Fruit fly (Drosophila melanogaster) whole organism, embryonic: Measurements from ENCODE around the gene Bcat.

Experiments
- Abd-B ChIP-seq: fragments of 200-800 bp; sonication (Bioruptor generic); optimal IDR thresholded peaks from 2 replicates; lab custom pipeline; 2018; ENCODE audit warnings: missing biosample characterization, mild to moderate bottlenecking, missing genetic modification characterization, moderate library complexity
- Asciz ChIP-seq: fragments of 200-800 bp; sonication (Bioruptor generic); optimal IDR thresholded peaks from 2 replicates; lab custom pipeline; 2017; ENCODE audit warnings: missing biosample characterization, mild to moderate bottlenecking, missing genetic modification characterization, missing genetic modification reagents
- BtbVII ChIP-seq: fragments of 200-800 bp; sonication (Bioruptor generic); optimal IDR thresholded peaks from 3 replicates; lab custom pipeline; 2017; ENCODE audit warnings: missing biosample characterization, mild to moderate bottlenecking, missing genetic modification characterization
- CG10209 ChIP-seq: fragments of 200-800 bp; sonication (Bioruptor generic); optimal IDR thresholded peaks from 3 replicates; lab custom pipeline; 2017; ENCODE audit warnings: missing biosample characterization, mild to moderate bottlenecking, missing genetic modification characterization, missing genetic modification reagents
- CG10959 ChIP-seq: fragments of 200-800 bp; sonication (Bioruptor generic); IDR thresholded peaks from 2 replicates; pipeline ENCODE4 v1.3.6; 2022; ENCODE audit warnings: missing biosample characterization, missing genetic modification characterization
- CG1233 ChIP-seq: fragments of 200-800 bp; sonication (Bioruptor generic); optimal IDR thresholded peaks from 4 replicates; lab custom pipeline; 2018; ENCODE audit warnings: missing biosample characterization, mild to moderate bottlenecking, missing genetic modification characterization
- CG13424 ChIP-seq: fragments of 200-800 bp; sonication (Bioruptor generic); optimal IDR thresholded peaks from 2 replicates; lab custom pipeline; 2019; ENCODE audit warnings: missing biosample characterization, mild to moderate bottlenecking, missing genetic modification characterization, moderate library complexity
- CG14860 ChIP-seq: fragments of 200-800 bp; sonication (Bioruptor generic); IDR thresholded peaks from 3 replicates; pipeline ENCODE4 v1.3.6; 2022; ENCODE audit warnings: missing biosample characterization, missing genetic modification characterization; ENCODE audit not compliant: partially characterized antibody
- CG15011 ChIP-seq: fragments of 200-800 bp; sonication (Bioruptor generic); optimal IDR thresholded peaks from 3 replicates; lab custom pipeline; 2018; ENCODE audit warnings: missing biosample characterization, mild to moderate bottlenecking, missing genetic modification characterization
- CG16863 ChIP-seq: fragments of 200-800 bp; sonication (Bioruptor generic); optimal IDR thresholded peaks from 3 replicates; lab custom pipeline; 2016; ENCODE audit warnings: missing biosample characterization, missing genetic modification characterization
- CG18262 ChIP-seq: fragments of 200-800 bp; optimal IDR thresholded peaks from 3 replicates; lab custom pipeline; 2019; ENCODE audit warnings: missing biosample characterization, mild to moderate bottlenecking, missing genetic modification characterization, moderate library complexity
- CG18599 ChIP-seq: fragments of 200-800 bp; sonication (Bioruptor generic); optimal IDR thresholded peaks from 3 replicates; lab custom pipeline; 2017; ENCODE audit warnings: missing biosample characterization, missing genetic modification characterization, mild to moderate bottlenecking, moderate library complexity, missing genetic modification reagents
- CG2116 ChIP-seq: fragments of 200-800 bp; sonication (Bioruptor generic); optimal IDR thresholded peaks from 3 replicates; lab custom pipeline; 2018; ENCODE audit warnings: missing biosample characterization, mild to moderate bottlenecking, missing genetic modification characterization
- CG3065 ChIP-seq: fragments of 200-800 bp; sonication (Bioruptor generic); optimal IDR thresholded peaks from 2 replicates; lab custom pipeline; 2016; ENCODE audit warnings: missing biosample characterization, missing genetic modification characterization
- CG3281 ChIP-seq: fragments of 200-800 bp; sonication (Bioruptor generic); optimal IDR thresholded peaks from 3 replicates; lab custom pipeline; 2017; ENCODE audit warnings: missing biosample characterization, mild to moderate bottlenecking, missing genetic modification characterization
- CG3847 ChIP-seq: fragments of 200-800 bp; sonication (Bioruptor generic); IDR thresholded peaks from 2 replicates; pipeline ENCODE4 v1.3.6; 2022; ENCODE audit warnings: missing biosample characterization, missing genetic modification characterization
- CG4328 ChIP-seq: fragments of 200-800 bp; sonication (Bioruptor generic); optimal IDR thresholded peaks from 3 replicates; lab custom pipeline; 2017; ENCODE audit warnings: missing biosample characterization, missing genetic modification reagents, missing genetic modification characterization
- CG4730 ChIP-seq: fragments of 200-800 bp; sonication (Bioruptor generic); IDR thresholded peaks from 2 replicates; pipeline ENCODE4 v1.3.6; 2022; ENCODE audit warnings: missing biosample characterization, missing genetic modification characterization
- CG8359 ChIP-seq: fragments of 200-800 bp; sonication (Bioruptor generic); optimal IDR thresholded peaks from 2 replicates; lab custom pipeline; 2017; ENCODE audit warnings: missing biosample characterization, mild to moderate bottlenecking, missing genetic modification characterization, borderline replicate concordance
- CG8944 ChIP-seq: fragments of 200-800 bp; sonication (Bioruptor generic); optimal IDR thresholded peaks from 3 replicates; lab custom pipeline; 2016; ENCODE audit warnings: missing biosample characterization, missing genetic modification characterization
- CTCF ChIP-seq: fragments of 200-800 bp; sonication (Bioruptor generic); optimal IDR thresholded peaks from 2 replicates; lab custom pipeline; 2017; ENCODE audit warnings: missing biosample characterization, mild to moderate bottlenecking, missing genetic modification characterization, moderate library complexity
- Fer3 ChIP-seq: fragments of 200-800 bp; sonication (Bioruptor generic); optimal IDR thresholded peaks from 2 replicates; lab custom pipeline; 2018; ENCODE audit warnings: missing biosample characterization, mild to moderate bottlenecking, missing genetic modification characterization, moderate library complexity
- NC2α ChIP-seq: fragments of 200-800 bp; sonication (Bioruptor generic); optimal IDR thresholded peaks from 2 replicates; lab custom pipeline; 2016; ENCODE audit warnings: missing biosample characterization, missing genetic modification characterization
- Rfx ChIP-seq: fragments of 200-800 bp; sonication (Bioruptor generic); IDR thresholded peaks from 2 replicates; pipeline ENCODE4 v1.3.6; 2022; ENCODE audit warnings: missing biosample characterization, missing genetic modification characterization
- Sry-β ChIP-seq: fragments of 200-800 bp; sonication (Bioruptor generic); optimal IDR thresholded peaks from 2 replicates; lab custom pipeline; 2018; ENCODE audit warnings: missing biosample characterization, mild to moderate bottlenecking, missing genetic modification characterization, moderate library complexity
- Ssrp ChIP-seq: fragments of 200-800 bp; sonication (Bioruptor generic); optimal IDR thresholded peaks from 2 replicates; lab custom pipeline; 2018; ENCODE audit warnings: missing biosample characterization, mild to moderate bottlenecking, missing genetic modification characterization, moderate library complexity
- Vsx1 ChIP-seq: fragments of 200-800 bp; sonication (Bioruptor generic); optimal IDR thresholded peaks from 2 replicates; lab custom pipeline; 2017; ENCODE audit warnings: missing biosample characterization, mild to moderate bottlenecking, missing genetic modification characterization, missing genetic modification reagents
- bab2 ChIP-seq: fragments of 200-800 bp; sonication (Bioruptor generic); optimal IDR thresholded peaks from 2 replicates; lab custom pipeline; 2016; ENCODE audit warnings: missing biosample characterization, missing genetic modification characterization
- cad ChIP-seq: fragments of >200 bp; optimal IDR thresholded peaks from 2 replicates; lab custom pipeline; 2017; ENCODE audit warnings: missing biosample characterization, missing genetic modification characterization
- cas ChIP-seq: fragments of 200-800 bp; sonication (Bioruptor generic); IDR thresholded peaks from 2 replicates; pipeline ENCODE4 v1.3.6; 2022; ENCODE audit warnings: missing biosample characterization, missing genetic modification characterization
- dm ChIP-seq: fragments of 200-800 bp; sonication (Bioruptor generic); optimal IDR thresholded peaks from 3 replicates; lab custom pipeline; 2016; ENCODE audit warnings: missing biosample characterization, missing genetic modification characterization
- en ChIP-seq: fragments of 200-800 bp; sonication (Bioruptor generic); optimal IDR thresholded peaks from 2 replicates; lab custom pipeline; 2016; ENCODE audit warnings: missing biosample characterization, missing genetic modification characterization
- eve ChIP-seq, 2 experiments: fragments of >200 bp; optimal IDR thresholded peaks; 2 replicates each; lab custom pipeline; 2017; ENCODE audit warnings: missing biosample characterization in 2 of 2, missing genetic modification characterization in 2 of 2
- lab ChIP-seq: fragments of 200-800 bp; sonication (Bioruptor generic); optimal IDR thresholded peaks from 3 replicates; lab custom pipeline; 2017; ENCODE audit warnings: missing biosample characterization, missing genetic modification characterization, mild to moderate bottlenecking, moderate library complexity, missing genetic modification reagents
- lilli ChIP-seq: fragments of 200-800 bp; sonication (Bioruptor generic); optimal IDR thresholded peaks from 3 replicates; lab custom pipeline; 2016; ENCODE audit warnings: missing biosample characterization, missing genetic modification characterization
- nerfin-2 ChIP-seq: fragments of 200-800 bp; sonication (Bioruptor generic); IDR thresholded peaks from 2 replicates; pipeline ENCODE4 v1.3.6; 2022; ENCODE audit warnings: missing biosample characterization, missing genetic modification characterization; ENCODE audit not compliant: partially characterized antibody
- nmo ChIP-seq: fragments of 200-800 bp; sonication (Bioruptor generic); optimal IDR thresholded peaks from 2 replicates; lab custom pipeline; 2018; ENCODE audit warnings: missing biosample characterization, mild to moderate bottlenecking, missing genetic modification characterization, moderate library complexity
- odd ChIP-seq: fragments of 200-800 bp; sonication (Bioruptor generic); optimal IDR thresholded peaks from 2 replicates; lab custom pipeline; 2017; ENCODE audit warnings: missing biosample characterization, mild to moderate bottlenecking, missing genetic modification characterization
- phol ChIP-seq: fragments of 200-800 bp; sonication (Bioruptor generic); optimal IDR thresholded peaks from 3 replicates; lab custom pipeline; 2018; ENCODE audit warnings: missing biosample characterization, mild to moderate bottlenecking, missing genetic modification characterization, moderate library complexity
- pzg ChIP-seq: fragments of 200-800 bp; sonication (Bioruptor generic); optimal IDR thresholded peaks from 3 replicates; lab custom pipeline; 2018; ENCODE audit warnings: missing biosample characterization, mild to moderate bottlenecking, missing genetic modification characterization, moderate library complexity
- row ChIP-seq: fragments of 200-800 bp; sonication (Bioruptor generic); IDR thresholded peaks from 3 replicates; pipeline ENCODE4 v1.3.6; 2022; ENCODE audit warnings: missing biosample characterization, missing genetic modification characterization
- sens ChIP-seq: fragments of 200-800 bp; sonication (Bioruptor generic); peaks from one replicate; lab custom pipeline; 2016; ENCODE audit warnings: missing biosample characterization, missing genetic modification characterization
- slou ChIP-seq: fragments of 200-800 bp; sonication (Bioruptor generic); optimal IDR thresholded peaks from 3 replicates; lab custom pipeline; 2016; ENCODE audit warnings: missing biosample characterization, missing genetic modification characterization
- stwl ChIP-seq: fragments of 200-800 bp; sonication (Bioruptor generic); optimal IDR thresholded peaks from 3 replicates; lab custom pipeline; 2018; ENCODE audit warnings: missing biosample characterization, mild to moderate bottlenecking, missing genetic modification characterization, moderate library complexity
- tgo ChIP-seq: fragments of 200-800 bp; sonication (Bioruptor generic); IDR thresholded peaks from 3 replicates; pipeline ENCODE4 v1.3.6; 2022; ENCODE audit warnings: missing biosample characterization, missing genetic modification characterization
- trem ChIP-seq: fragments of 200-800 bp; optimal IDR thresholded peaks from 3 replicates; lab custom pipeline; 2019; ENCODE audit warnings: missing biosample characterization, mild to moderate bottlenecking, missing genetic modification characterization, moderate library complexity
- vnd ChIP-seq: fragments of 200-800 bp; sonication (Bioruptor generic); IDR thresholded peaks from 3 replicates; pipeline ENCODE4 v1.3.6; 2022; ENCODE audit warnings: missing biosample characterization, missing genetic modification characterization; ENCODE audit not compliant: partially characterized antibody
- wek ChIP-seq: fragments of 200-800 bp; sonication (Bioruptor generic); optimal IDR thresholded peaks from 3 replicates; lab custom pipeline; 2018; ENCODE audit warnings: missing biosample characterization, mild to moderate bottlenecking, missing genetic modification characterization, moderate library complexity
- zfh2 ChIP-seq: fragments of 200-800 bp; sonication (Bioruptor generic); optimal IDR thresholded peaks from 2 replicates; lab custom pipeline; 2016; ENCODE audit warnings: missing biosample characterization, missing genetic modification characterization

The Bcat gene

DNA sequence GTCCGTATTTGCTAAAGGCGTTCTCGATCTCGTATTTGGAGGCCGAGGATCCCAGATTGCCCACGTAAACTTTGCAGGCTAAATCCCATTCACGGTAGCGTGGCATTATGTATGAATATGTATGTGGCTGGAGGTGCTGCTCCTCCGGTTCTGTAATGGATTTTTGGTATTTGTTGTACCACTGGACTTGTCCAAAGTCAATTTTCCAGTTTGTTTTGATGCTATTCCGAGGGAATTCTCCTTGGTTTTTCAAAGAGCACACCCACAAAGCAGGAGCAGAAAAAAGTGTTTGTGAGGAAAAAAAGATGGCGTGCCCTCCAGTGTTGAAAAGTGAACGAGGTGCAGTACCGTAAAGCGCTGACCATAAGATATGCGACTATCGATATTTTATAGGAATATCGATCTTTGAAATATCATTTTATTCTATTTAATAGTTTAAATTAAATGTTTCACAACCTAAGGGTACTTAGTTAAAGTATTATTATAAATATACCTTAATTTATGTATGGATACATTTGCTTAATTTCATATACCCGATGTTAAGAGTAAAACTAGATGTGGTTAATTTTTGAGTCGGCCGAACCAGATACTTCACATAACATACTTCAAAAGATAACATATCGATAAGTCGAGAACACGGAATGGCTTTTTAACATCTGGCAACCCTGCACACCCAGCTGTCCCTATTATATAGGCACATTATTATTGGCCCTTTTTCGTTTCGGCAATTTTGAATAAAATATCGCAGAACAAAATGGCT is 11.9 kb upstream of the Bcat start, which contains the start of the genes Rbp1-like and Tim9a (continued):
- TF ChIP-seq CG2116 (GFP tag; lab: Kevin White, UChicago) (peak; percentile 81), CG4328 (GFP tag; lab: Kevin White, UChicago) (peak; percentile 22), CG10959 (no peak), CG13424 (tag; lab: Kevin White, UChicago) (peak; percentile 30), CG18262 (tag; lab: Kevin White, UChicago) (peak; percentile 32), cas (no peak), sens (GFP tag; lab: Kevin White, UChicago) (peak; percentile 46), Vsx1 (GFP tag; lab: Kevin White, UChicago) (peak; percentile 22), wek (GFP tag; lab: Kevin White, UChicago) (no peak), CG14860 (GFP tag; lab: Robert Waterston, UW) (peak; percentile 69), lilli (GFP tag; lab: Kevin White, UChicago) (peak; percentile 11), eve (GFP tag; optimal IDR thresholded peaks at IDR 0.05; lab: Kevin White, UChicago) (peak in 1 of 2 experiments; percentile 79), CG3847 (GFP tag; lab: Robert Waterston, UW) (peak; percentile 55), tgo (no peak), CG4730 (GFP tag; lab: Robert Waterston, UW) (no peak), phol (tag; lab: Kevin White, UChicago) (peak; percentile 99), Abd-B (GFP tag; lab: Kevin White, UChicago) (peak; percentile 19), CG3065 (GFP tag; lab: Kevin White, UChicago) (no peak), odd (GFP tag; lab: Kevin White, UChicago) (no peak), CG1233 (peak; percentile 43), Rfx (GFP tag; lab: Robert Waterston, UW) (peak; percentile 56), trem (tag; lab: Kevin White, UChicago) (peak; percentile 70), CG8359 (GFP tag; lab: Kevin White, UChicago) (no peak), CG16863 (GFP tag; lab: Kevin White, UChicago) (no peak), CG15011 (peak; percentile 41), cad (no peak), row (GFP tag; lab: Robert Waterston, UW) (peak; percentile 75), dm (GFP tag; lab: Kevin White, UChicago) (no peak), NC2α (GFP tag; lab: Kevin White, UChicago) (no peak), Asciz (GFP tag; lab: Kevin White, UChicago) (no peak), Sry-β (GFP tag; lab: Kevin White, UChicago) (no peak), BtbVII (peak; percentile 5), CG8944 (GFP tag; lab: Kevin White, UChicago) (no peak), vnd (GFP tag; lab: Robert Waterston, UW) (peak; percentile 76), en (GFP tag; lab: Kevin White, UChicago) (no peak), bab2 (GFP tag; lab: Kevin White, UChicago) (no peak), lab (GFP tag; lab: Kevin White, UChicago) (peak; percentile 52), CG10209 (peak; percentile 28), CTCF (GFP tag; lab: Kevin White, UChicago) (peak; percentile 24), nerfin-2 (GFP tag; lab: Robert Waterston, UW) (peak; percentile 56; the same call in 1 of the 2 replicates), nmo (peak; percentile 66), Ssrp (tag; lab: Kevin White, UChicago) (peak; percentile 7), stwl (tag; lab: Kevin White, UChicago) (peak; percentile 65), Fer3 (tag; lab: Kevin White, UChicago) (peak; percentile 17), slou (peak; percentile 29), CG18599 (GFP tag; lab: Kevin White, UChicago) (peak; percentile 63), zfh2 (GFP tag; lab: Kevin White, UChicago) (peak; percentile 18), CG3281 (peak; percentile 30), pzg (GFP tag; lab: Kevin White, UChicago) (peak; percentile 49)
